Worm (Caenorhabditis elegans): ENCODE data around the gene T13H5.8.

DNA sequence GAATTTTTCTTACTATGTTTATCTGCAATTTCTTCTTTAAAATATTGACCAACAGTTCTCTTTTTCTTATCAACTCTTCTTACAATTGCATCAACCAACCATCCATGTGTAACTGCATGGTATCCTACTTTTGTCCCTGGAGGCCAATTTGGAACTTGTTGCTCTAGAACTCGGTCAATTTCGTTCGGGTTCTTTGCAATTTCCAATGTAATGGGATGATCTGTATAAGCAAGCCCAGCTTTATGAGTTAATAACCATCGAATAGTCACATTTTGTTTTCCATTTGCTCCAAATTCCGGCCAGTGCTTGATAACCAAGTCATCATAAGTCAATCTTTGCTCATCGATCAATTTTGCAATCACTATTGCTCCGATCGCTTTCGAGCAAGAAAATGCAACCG, 39.0 kb upstream of the T13H5.8 start:
- TF ChIP-seq sea-2 (GFP tag; optimal IDR thresholded peaks at IDR 0.05) (no peak), ceh-82 (tag; optimal IDR thresholded peaks at IDR 0.05) (no peak), nhr-76 (tag; optimal IDR thresholded peaks at IDR 0.05) (no peak), ama-1 (optimal IDR thresholded peaks at IDR 0.05) (peak; percentile 83), elt-3 (tag; optimal IDR thresholded peaks at IDR 0.05) (no peak)
